Fruit fly (Drosophila melanogaster) whole organism, wandering third instar larva: ENCODE data around the gene Trpgamma.

Experiments used
- Abd-B ChIP-seq: fragments of >200 bp; optimal IDR thresholded peaks from 2 replicates; lab custom pipeline; 2017; ENCODE audit warnings: missing biosample characterization, missing genetic modification characterization
- CG32264 ChIP-seq: fragments of 200-800 bp; sonication (Bioruptor generic); optimal IDR thresholded peaks from 2 replicates; lab custom pipeline; 2016; ENCODE audit warnings: missing biosample characterization, missing genetic modification characterization
- CG9705 ChIP-seq: fragments of 200-800 bp; sonication (Bioruptor generic); optimal IDR thresholded peaks from 2 replicates; lab custom pipeline; 2018; ENCODE audit warnings: missing biosample characterization, mild to moderate bottlenecking, missing genetic modification characterization
- CrebA ChIP-seq: fragments of 200-800 bp; sonication (Bioruptor generic); optimal IDR thresholded peaks from 2 replicates; lab custom pipeline; 2016; ENCODE audit warnings: missing biosample characterization, mild to moderate bottlenecking, missing genetic modification characterization, borderline replicate concordance
- Dfd ChIP-seq: fragments of >200 bp; optimal IDR thresholded peaks from 2 replicates; lab custom pipeline; 2017; ENCODE audit warnings: missing biosample characterization, missing genetic modification characterization
- GATAd ChIP-seq: sonication (Bioruptor generic); optimal IDR thresholded peaks from 2 replicates; lab custom pipeline; 2016; ENCODE audit warnings: missing biosample characterization, missing genetic modification characterization
- HLH106 ChIP-seq: fragments of 200-800 bp; optimal IDR thresholded peaks from 3 replicates; lab custom pipeline; 2019; ENCODE audit warnings: missing biosample characterization, mild to moderate bottlenecking, missing genetic modification characterization, moderate library complexity
- Hnf4 ChIP-seq: fragments of 200-800 bp; sonication (Bioruptor generic); optimal IDR thresholded peaks from 2 replicates; lab custom pipeline; 2016; ENCODE audit warnings: missing biosample characterization, mild to moderate bottlenecking, missing genetic modification characterization
- Hr78 ChIP-seq: fragments of >200 bp; optimal IDR thresholded peaks from 2 replicates; lab custom pipeline; 2017; ENCODE audit warnings: missing biosample characterization, missing genetic modification characterization
- Hr83 ChIP-seq: fragments of 200-300 bp; sonication (Bioruptor generic); optimal IDR thresholded peaks from 2 replicates; lab custom pipeline; 2016; ENCODE audit warnings: missing biosample characterization, mild to moderate bottlenecking, missing genetic modification characterization, moderate library complexity; ENCODE audit not compliant: poor library complexity, severe bottlenecking
- Jra ChIP-seq: sonication (Bioruptor generic); optimal IDR thresholded peaks from 2 replicates; lab custom pipeline; 2016; ENCODE audit warnings: missing biosample characterization, missing genetic modification characterization
- Mio ChIP-seq: sonication (Bioruptor generic); optimal IDR thresholded peaks from 2 replicates; lab custom pipeline; 2016; ENCODE audit warnings: missing biosample characterization, missing genetic modification characterization
- Myc ChIP-seq: fragments of >200 bp; optimal IDR thresholded peaks from 2 replicates; lab custom pipeline; 2017
- N ChIP-seq: fragments of >200 bp; optimal IDR thresholded peaks from 2 replicates; lab custom pipeline; 2018; ENCODE audit warnings: missing biosample characterization, missing external identifiers, missing genetic modification characterization
- OdsH ChIP-seq: fragments of 200-800 bp; sonication (Bioruptor generic); optimal IDR thresholded peaks from 2 replicates; lab custom pipeline; 2016; ENCODE audit warnings: missing biosample characterization, mild to moderate bottlenecking, missing genetic modification characterization
- Rel ChIP-seq, 2 experiments: fragments of 200-800 bp; sonication (Bioruptor generic) in 1 of 2; optimal IDR thresholded peaks; 2 replicates in 1 of 2; 3 replicates in 1 of 2; lab custom pipeline; 2016 to 2019; ENCODE audit warnings: mild to moderate bottlenecking in 2 of 2, missing biosample characterization in 2 of 2, missing genetic modification characterization in 2 of 2, moderate library complexity in 1 of 2
- Sp1 ChIP-seq: fragments of 200-800 bp; sonication (Bioruptor generic); optimal IDR thresholded peaks from 3 replicates; lab custom pipeline; 2019; ENCODE audit warnings: missing biosample characterization, mild to moderate bottlenecking, missing genetic modification characterization, moderate library complexity
- Vsx2 ChIP-seq: fragments of 200-300, 225-300 bp; sonication (Bioruptor generic); optimal IDR thresholded peaks from 2 replicates; lab custom pipeline; 2018; ENCODE audit warnings: missing biosample characterization, missing genetic modification characterization; ENCODE audit not compliant: partially characterized antibody
- br ChIP-seq: fragments of 200-800 bp; sonication (Bioruptor generic); optimal IDR thresholded peaks from 2 replicates; lab custom pipeline; 2016; ENCODE audit warnings: missing biosample characterization, missing genetic modification characterization
- brk ChIP-seq: fragments of 200-800 bp; sonication (Bioruptor generic); optimal IDR thresholded peaks from 2 replicates; lab custom pipeline; 2016; ENCODE audit warnings: missing biosample characterization, mild to moderate bottlenecking, missing genetic modification characterization
- dl ChIP-seq, 2 experiments: fragments of 175-275, 200-275 bp in 1 of 2; fragments of 200-275 bp in 1 of 2; sonication (Bioruptor generic); optimal IDR thresholded peaks; lab custom pipeline; 2018; ENCODE audit warnings: mild to moderate bottlenecking in 2 of 2, missing biosample characterization in 2 of 2, missing genetic modification characterization in 2 of 2, moderate library complexity in 2 of 2; ENCODE audit not compliant: partially characterized antibody in 2 of 2, insufficient read depth in 1 of 2
- dmrt93B ChIP-seq: fragments of 200-800 bp; sonication (Bioruptor generic); optimal IDR thresholded peaks from 2 replicates; lab custom pipeline; 2018; ENCODE audit warnings: missing biosample characterization, mild to moderate bottlenecking, missing genetic modification characterization
- dsf ChIP-seq: sonication (Bioruptor generic); optimal IDR thresholded peaks from 2 replicates; lab custom pipeline; 2016; ENCODE audit warnings: missing biosample characterization, missing genetic modification characterization, borderline replicate concordance
- ey ChIP-seq: fragments of 200-800 bp; sonication (Bioruptor generic); optimal IDR thresholded peaks from 2 replicates; lab custom pipeline; 2016; ENCODE audit warnings: missing biosample characterization, missing genetic modification characterization
- foxo ChIP-seq, 2 experiments: fragments of 200-800 bp; sonication (Bioruptor generic); optimal IDR thresholded peaks; 2 replicates in 1 of 2; 3 replicates in 1 of 2; lab custom pipeline; 2016 to 2017; ENCODE audit warnings: missing biosample characterization in 2 of 2, missing genetic modification characterization in 2 of 2
- fru ChIP-seq: fragments of 200-800 bp; sonication (Bioruptor generic); optimal IDR thresholded peaks from 3 replicates; lab custom pipeline; 2016; ENCODE audit warnings: missing biosample characterization, mild to moderate bottlenecking, missing genetic modification characterization
- h ChIP-seq: fragments of 200-800 bp; sonication (Bioruptor generic); optimal IDR thresholded peaks from 3 replicates; lab custom pipeline; 2016; ENCODE audit warnings: missing biosample characterization, mild to moderate bottlenecking, missing genetic modification characterization
- jim ChIP-seq: fragments of 175-275, 200-325 bp; sonication (Bioruptor generic); optimal IDR thresholded peaks from 2 replicates; lab custom pipeline; 2016; ENCODE audit warnings: missing biosample characterization, mild to moderate bottlenecking, missing genetic modification characterization
- lola ChIP-seq: fragments of >200 bp; optimal IDR thresholded peaks from 2 replicates; lab custom pipeline; 2017; ENCODE audit warnings: missing biosample characterization, missing genetic modification characterization
- pan ChIP-seq: fragments of >200 bp; optimal IDR thresholded peaks from 2 replicates; lab custom pipeline; 2017
- psq ChIP-seq: fragments of 200-800 bp; sonication (Bioruptor generic); optimal IDR thresholded peaks from 3 replicates; lab custom pipeline; 2017; ENCODE audit warnings: missing biosample characterization, mild to moderate bottlenecking, missing genetic modification characterization, moderate library complexity
- rgr ChIP-seq: fragments of 200-800 bp; sonication (Bioruptor generic); optimal IDR thresholded peaks from 3 replicates; lab custom pipeline; 2016; ENCODE audit warnings: missing biosample characterization, mild to moderate bottlenecking, missing genetic modification characterization
- sage ChIP-seq: fragments of 200-800 bp; sonication (Bioruptor generic); optimal IDR thresholded peaks from 2 replicates; lab custom pipeline; 2016; ENCODE audit warnings: missing biosample characterization, mild to moderate bottlenecking, missing genetic modification characterization
- tai ChIP-seq: sonication (Bioruptor generic); optimal IDR thresholded peaks from 2 replicates; lab custom pipeline; 2016; ENCODE audit warnings: missing biosample characterization, missing genetic modification characterization
- woc ChIP-seq: sonication (Bioruptor generic); optimal IDR thresholded peaks from 2 replicates; lab custom pipeline; 2016; ENCODE audit warnings: missing biosample characterization, mild to moderate bottlenecking, missing genetic modification characterization

Trpgamma gene

dm6 chr2L:16676651-16677359 lies at the start of gene Trpgamma, which contains the start of gene her:
Trpgamma (minus strand) TSS chr2L:16676701.
her (plus strand) TSS chr2L:16677185.
- TF ChIP-seq fru (GFP tag; lab: Kevin White, UChicago) (peak; percentile 23), CG32264 (peak; percentile 38), Hnf4 (GFP tag; lab: Kevin White, UChicago) (peak; percentile 72), Hr78 (GFP tag; lab: Kevin White, UChicago) (no peak), OdsH (GFP tag; lab: Kevin White, UChicago) (peak; percentile 28), woc (GFP tag; lab: Kevin White, UChicago) (peak; percentile 11), N (GFP tag; lab: Kevin White, UChicago) (no peak), sage (GFP tag; lab: Kevin White, UChicago) (peak; percentile 63), tai (peak; percentile 70), foxo (GFP tag; optimal IDR thresholded peaks at IDR 0.05; lab: Kevin White, UChicago) (peak in 1 of 2 experiments; percentile 36), Jra (no peak), rgr (GFP tag; lab: Kevin White, UChicago) (peak; percentile 55), Hr83 (GFP tag; lab: Kevin White, UChicago) (peak; percentile 25)
- TF ChIP-seq, all 38 proteins: peak for 10

DNA sequence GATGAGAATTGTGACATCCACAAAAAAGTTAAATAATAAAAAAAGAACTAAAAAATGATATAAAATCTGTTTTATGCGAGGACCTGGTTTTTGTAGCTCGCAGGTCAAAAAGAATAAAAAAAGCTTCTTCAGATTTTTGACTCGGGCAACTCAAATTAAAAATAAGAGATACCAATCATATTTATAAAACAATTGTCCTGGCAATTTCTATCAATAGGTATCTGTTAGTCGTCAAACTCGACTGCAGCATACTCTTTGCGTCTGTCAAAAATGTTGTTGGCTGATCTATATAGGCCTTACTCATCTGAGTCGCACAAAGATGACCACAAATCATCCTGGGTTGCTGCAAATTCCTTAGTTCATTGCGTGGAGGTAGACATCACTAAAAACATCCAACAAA lies 46.1 kb upstream of the Trpgamma start:
- TF ChIP-seq lola (GFP tag; lab: Kevin White, UChicago): no peak
- TF ChIP-seq ey (GFP tag; lab: Kevin White, UChicago): no peak
- no peak for TF ChIP-seq h (GFP tag; lab: Kevin White, UChicago)
- no peak for TF ChIP-seq Myc (lab: Kevin White, UChicago)
- TF ChIP-seq dmrt93B (GFP tag; lab: Kevin White, UChicago): no peak
- TF ChIP-seq Dfd: no peak
- no peak for TF ChIP-seq GATAd (GFP tag; lab: Kevin White, UChicago)
- TF ChIP-seq br (GFP tag; lab: Kevin White, UChicago): no peak
- TF ChIP-seq psq (GFP tag; lab: Kevin White, UChicago): no peak
- TF ChIP-seq sage (GFP tag; lab: Kevin White, UChicago): no peak
- TF ChIP-seq fru (GFP tag; lab: Kevin White, UChicago): no peak
- no peak for TF ChIP-seq woc (GFP tag; lab: Kevin White, UChicago)
- TF ChIP-seq dsf (GFP tag; lab: Kevin White, UChicago): no peak
- TF ChIP-seq pan (lab: Kevin White, UChicago): no peak
- no peak for TF ChIP-seq Hr78 (GFP tag; lab: Kevin White, UChicago)
- no peak for TF ChIP-seq Hnf4 (GFP tag; lab: Kevin White, UChicago)
- TF ChIP-seq Rel (GFP tag; optimal IDR thresholded peaks at IDR 0.05; lab: Kevin White, UChicago): no peak
- no peak for TF ChIP-seq Rel (tag; optimal IDR thresholded peaks at IDR 0.05; lab: Kevin White, UChicago)

- no peak for TF ChIP-seq jim (GFP tag; lab: Kevin White, UChicago)
- TF ChIP-seq woc (GFP tag; lab: Kevin White, UChicago): peak; percentile 86
- peak; percentile 96 for TF ChIP-seq HLH106 (tag; lab: Kevin White, UChicago)
- TF ChIP-seq h (GFP tag; lab: Kevin White, UChicago): peak; percentile 98
- peak; percentile 97 for TF ChIP-seq Hnf4 (GFP tag; lab: Kevin White, UChicago)
- peak; percentile 63 for TF ChIP-seq CG9705 (GFP tag; lab: Kevin White, UChicago)
- peak; percentile 73 to 98 for TF ChIP-seq foxo (GFP tag; optimal IDR thresholded peaks at IDR 0.05; lab: Kevin White, UChicago)
- peak; percentile 97 for TF ChIP-seq brk (GFP tag; lab: Kevin White, UChicago)
- TF ChIP-seq tai: peak; percentile 94
- TF ChIP-seq Jra: peak; percentile 96
- TF ChIP-seq Hr78 (GFP tag; lab: Kevin White, UChicago): no peak
- TF ChIP-seq psq (GFP tag; lab: Kevin White, UChicago): peak; percentile 95
- no peak for TF ChIP-seq N (GFP tag; lab: Kevin White, UChicago)
- TF ChIP-seq dsf (GFP tag; lab: Kevin White, UChicago): peak; percentile 87
- no peak for TF ChIP-seq pan (lab: Kevin White, UChicago)
- TF ChIP-seq lola (GFP tag; lab: Kevin White, UChicago): no peak
- peak; percentile 97 for TF ChIP-seq ey (GFP tag; lab: Kevin White, UChicago)
- TF ChIP-seq OdsH (GFP tag; lab: Kevin White, UChicago): peak; percentile 98
- TF ChIP-seq CrebA (GFP tag; lab: Kevin White, UChicago): no peak
- TF ChIP-seq dl (GFP tag; optimal IDR thresholded peaks at IDR 0.05; lab: Kevin White, UChicago; ENCODE audit: insufficient read depth in 1 of 2, partially characterized antibody in 2 of 2): no peak
- TF ChIP-seq Rel (GFP tag; optimal IDR thresholded peaks at IDR 0.05; lab: Kevin White, UChicago): peak; percentile 85
- TF ChIP-seq Rel (tag; optimal IDR thresholded peaks at IDR 0.05; lab: Kevin White, UChicago): peak; percentile 93
- peak; percentile 25 for TF ChIP-seq Hr83 (GFP tag; lab: Kevin White, UChicago)
- TF ChIP-seq fru (GFP tag; lab: Kevin White, UChicago): peak; percentile 96
- TF ChIP-seq rgr (GFP tag; lab: Kevin White, UChicago): peak; percentile 98
- TF ChIP-seq Mio: peak; percentile 38
- TF ChIP-seq Abd-B (GFP tag; lab: Kevin White, UChicago): no peak
- TF ChIP-seq Sp1: peak; percentile 96
- peak; percentile 91 for TF ChIP-seq GATAd (GFP tag; lab: Kevin White, UChicago)
- no peak for TF ChIP-seq Vsx2 (GFP tag; lab: Kevin White, UChicago)
- TF ChIP-seq dmrt93B (GFP tag; lab: Kevin White, UChicago): peak; percentile 93
- peak; percentile 94 for TF ChIP-seq sage (GFP tag; lab: Kevin White, UChicago)
- TF ChIP-seq CG32264: peak; percentile 87
- TF ChIP-seq Myc (lab: Kevin White, UChicago): no peak
- TF ChIP-seq br (GFP tag; lab: Kevin White, UChicago): peak; percentile 92
Observed at dm6 chr2L:16720707-16721700, 44.5 kb upstream of the Trpgamma start.
